Fruit fly (Drosophila melanogaster): ENCODE data around the gene para.
A peak's percentile ranks its signal among the peaks of the same experiment; 100 is the strongest.

para gene

DNA sequence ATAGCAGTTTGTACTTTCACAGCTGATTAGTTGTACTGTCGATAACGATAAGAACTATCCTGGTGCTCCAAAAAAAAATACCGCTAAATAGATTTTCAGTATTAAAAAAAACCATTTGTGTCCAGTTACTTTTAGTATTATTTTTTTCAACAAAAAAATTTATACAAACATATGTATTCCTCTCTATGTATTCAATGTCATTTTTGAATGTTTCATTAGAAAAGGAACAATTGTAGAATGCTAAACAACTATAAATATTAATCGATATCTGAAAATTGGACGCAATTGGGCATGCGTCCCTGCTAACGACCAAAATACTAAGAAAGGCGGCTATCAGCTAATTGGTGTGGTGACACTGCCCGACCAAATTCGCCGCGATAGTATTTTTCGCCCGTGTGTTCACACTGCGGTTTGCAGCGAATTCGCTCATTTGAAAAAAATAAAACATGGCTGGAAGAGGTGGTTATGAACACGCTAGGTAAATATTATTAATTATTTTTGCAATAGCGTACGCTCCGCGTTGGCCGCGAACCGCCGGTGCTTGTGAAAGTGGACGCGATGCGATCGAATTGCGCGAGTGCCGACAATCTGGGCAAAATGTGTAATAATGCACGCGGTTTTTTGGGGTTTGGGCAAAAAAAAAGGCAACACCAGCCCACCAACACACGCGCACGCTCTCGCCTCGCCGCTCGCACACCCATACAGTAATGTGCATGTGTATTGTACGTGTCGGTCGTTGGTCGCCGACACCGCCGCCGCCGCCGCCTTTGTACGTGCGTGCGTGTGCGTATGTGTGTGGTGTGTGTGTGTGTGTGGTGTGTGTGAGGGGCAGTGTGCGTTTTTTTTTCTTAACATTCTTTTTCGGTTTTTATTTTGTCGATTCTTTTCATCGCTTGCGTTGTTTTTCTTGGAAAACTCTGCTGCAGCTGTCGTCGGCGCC, 84.4 kb downstream of the para start, which contains the start of the genes CG34015 and eIF4H1 (continued):
- TF ChIP-seq exex (tag; optimal IDR thresholded peaks at IDR 0.05) (no peak), Trl (optimal IDR thresholded peaks at IDR 0.05) (no peak), Trl (GFP tag; optimal IDR thresholded peaks at IDR 0.05) (no peak), CG34376 (GFP tag; optimal IDR thresholded peaks at IDR 0.05) (peak; percentile 17), CG1603 (tag; optimal IDR thresholded peaks at IDR 0.05) (peak; percentile 12), CG14050 (GFP tag; IDR thresholded peaks at IDR 0.05) (no peak), CG30020 (tag; optimal IDR thresholded peaks at IDR 0.05) (peak; percentile 34), CG15514 (GFP tag; optimal IDR thresholded peaks at IDR 0.05) (peak; percentile 40), CG10462 (GFP tag; optimal IDR thresholded peaks at IDR 0.05) (no peak), inv (GFP tag; IDR thresholded peaks at IDR 0.05; ENCODE audit: partially characterized antibody) (peak; percentile 50; the same call in 1 of the 2 replicates), CG12391 (tag; optimal IDR thresholded peaks at IDR 0.05) (peak; percentile 15), CG2889 (GFP tag; IDR thresholded peaks at IDR 0.05) (no peak), CG32772 (GFP tag; IDR thresholded peaks at IDR 0.05) (peak; percentile 49; the same call in 1 of the 2 replicates), Ada2b (GFP tag; IDR thresholded peaks at IDR 0.05) (no peak), ERR (GFP tag; optimal IDR thresholded peaks at IDR 0.05) (no peak), CG16813 (GFP tag; IDR thresholded peaks at IDR 0.05; ENCODE audit: partially characterized antibody) (peak; percentile 68), CG13894 (tag; optimal IDR thresholded peaks at IDR 0.05) (no peak), CG4820 (GFP tag; optimal IDR thresholded peaks at IDR 0.05) (no peak), CG6813 (GFP tag; optimal IDR thresholded peaks at IDR 0.05) (no peak), amos (GFP tag; IDR thresholded peaks at IDR 0.05; ENCODE audit: partially characterized antibody) (peak; percentile 74), CG15479 (GFP tag; optimal IDR thresholded peaks at IDR 0.05) (no peak), nmo (GFP tag; optimal IDR thresholded peaks at IDR 0.05) (peak; percentile 41), Blimp-1 (GFP tag; optimal IDR thresholded peaks at IDR 0.05) (no peak), CoRest (tag; optimal IDR thresholded peaks at IDR 0.05) (peak; percentile 24), knrl (GFP tag; IDR thresholded peaks at IDR 0.05; ENCODE audit: partially characterized antibody) (peak; percentile 65), HLH4C (GFP tag; IDR thresholded peaks at IDR 0.05; ENCODE audit: partially characterized antibody) (peak; percentile 49; the same call in 2 of the 3 replicates), Opbp (GFP tag; IDR thresholded peaks at IDR 0.05; ENCODE audit: partially characterized antibody) (0 out of 3 replicates have a peak, but pooled peaks have one; percentile 54), HmgD (GFP tag; optimal IDR thresholded peaks at IDR 0.05) (no peak), stwl (tag; optimal IDR thresholded peaks at IDR 0.05) (peak; percentile 48), bsh (GFP tag; optimal IDR thresholded peaks at IDR 0.05) (peak in 1 of 2 experiments; percentile 88), E2f1 (GFP tag; IDR thresholded peaks at IDR 0.05) (no peak), ewg (GFP tag; optimal IDR thresholded peaks at IDR 0.05) (peak; percentile 92), CG17829 (tag; optimal IDR thresholded peaks at IDR 0.05) (peak; percentile 21), D19A (tag; optimal IDR thresholded peaks at IDR 0.05) (no peak), aop (GFP tag; IDR thresholded peaks at IDR 0.05) (no peak), pan (optimal IDR thresholded peaks at IDR 0.05) (no peak), pan (GFP tag; optimal IDR thresholded peaks at IDR 0.05 in 1 of 2, IDR thresholded peaks at IDR 0.05 in 1 of 2) (no peak), Sry-δ (GFP tag; optimal IDR thresholded peaks at IDR 0.05) (peak; percentile 72), grau (tag; optimal IDR thresholded peaks at IDR 0.05) (no peak), Dll (GFP tag; IDR thresholded peaks at IDR 0.05; ENCODE audit: partially characterized antibody) (peak; percentile 76), chinmo (GFP tag; IDR thresholded peaks at IDR 0.05; ENCODE audit: partially characterized antibody) (peak; percentile 66; the same call in 2 of the 4 replicates), sug (tag; optimal IDR thresholded peaks at IDR 0.05) (peak; percentile 7), ato (GFP tag; IDR thresholded peaks at IDR 0.05; ENCODE audit: partially characterized antibody) (no peak), Ets97D (GFP tag; optimal IDR thresholded peaks at IDR 0.05) (peak; percentile 69), ap (GFP tag; IDR thresholded peaks at IDR 0.05) (no peak), Max (GFP tag; optimal IDR thresholded peaks at IDR 0.05) (peak; percentile 52), CG17612 (GFP tag; IDR thresholded peaks at IDR 0.05) (no peak)

Data from whole organism, embryonic.